Fruit fly (Drosophila melanogaster) whole organism, embryonic: ENCODE results near the gene phol.

Experiments used
- Awh ChIP-seq: fragments of 200-800 bp; sonication (Bioruptor generic); IDR thresholded peaks from 2 replicates; pipeline ENCODE4, ENCODE4 v1.3.6; 2022; ENCODE audit warnings: missing biosample characterization, missing genetic modification characterization
- B-H2 ChIP-seq: fragments of 200-800 bp; sonication (Bioruptor generic); optimal IDR thresholded peaks from 2 replicates; lab custom pipeline; 2018; ENCODE audit warnings: missing biosample characterization, mild to moderate bottlenecking, missing genetic modification characterization
- CG10209 ChIP-seq: fragments of 200-800 bp; sonication (Bioruptor generic); optimal IDR thresholded peaks from 3 replicates; lab custom pipeline; 2017; ENCODE audit warnings: missing biosample characterization, mild to moderate bottlenecking, missing genetic modification characterization, missing genetic modification reagents
- CG10267 ChIP-seq: fragments of 200-800 bp; sonication (Bioruptor generic); optimal IDR thresholded peaks from 2 replicates; lab custom pipeline; 2018; ENCODE audit warnings: missing biosample characterization, mild to moderate bottlenecking, missing genetic modification characterization, moderate library complexity
- CG11085 ChIP-seq: fragments of 200-800 bp; sonication (Bioruptor generic); IDR thresholded peaks from 2 replicates; pipeline ENCODE4 v1.3.6; 2022; ENCODE audit warnings: missing biosample characterization, missing genetic modification characterization
- CG11247 ChIP-seq: fragments of 200-800 bp; sonication (Bioruptor generic); IDR thresholded peaks from 2 replicates; pipeline ENCODE4 v1.3.6; 2022; ENCODE audit warnings: missing biosample characterization, missing genetic modification characterization
- CG11504 ChIP-seq: fragments of 200-800 bp; sonication (Bioruptor generic); optimal IDR thresholded peaks from 3 replicates; lab custom pipeline; 2019; ENCODE audit warnings: missing biosample characterization, mild to moderate bottlenecking, missing genetic modification characterization, moderate library complexity
- CG11723 ChIP-seq: fragments of 200-800 bp; sonication (Bioruptor generic); optimal IDR thresholded peaks from 2 replicates; lab custom pipeline; 2017; ENCODE audit warnings: missing biosample characterization, mild to moderate bottlenecking, missing genetic modification characterization
- CG17912 ChIP-seq: fragments of 200-800 bp; sonication (Bioruptor generic); optimal IDR thresholded peaks from 2 replicates; lab custom pipeline; 2018; ENCODE audit warnings: missing biosample characterization, mild to moderate bottlenecking, missing genetic modification characterization
- CG1792 ChIP-seq: fragments of 200-800 bp; sonication (Bioruptor generic); optimal IDR thresholded peaks from 2 replicates; lab custom pipeline; 2016; ENCODE audit warnings: missing biosample characterization, missing genetic modification characterization
- CG3163 ChIP-seq: fragments of 200-800 bp; sonication (Bioruptor generic); optimal IDR thresholded peaks from 3 replicates; lab custom pipeline; 2016; ENCODE audit warnings: missing biosample characterization, missing genetic modification characterization
- CG32772 ChIP-seq: fragments of 200-800 bp; sonication (Bioruptor generic); IDR thresholded peaks from 2 replicates; pipeline ENCODE4 v1.3.6; 2022; ENCODE audit warnings: missing biosample characterization, missing genetic modification characterization
- CG4282 ChIP-seq: fragments of 200-800 bp; sonication (Bioruptor generic); optimal IDR thresholded peaks from 2 replicates; lab custom pipeline; 2016; ENCODE audit warnings: missing biosample characterization, missing genetic modification characterization
- CG4328 ChIP-seq: fragments of 200-800 bp; sonication (Bioruptor generic); optimal IDR thresholded peaks from 3 replicates; lab custom pipeline; 2017; ENCODE audit warnings: missing biosample characterization, missing genetic modification reagents, missing genetic modification characterization
- CG7987 ChIP-seq: fragments of 200-800 bp; sonication (Bioruptor generic); optimal IDR thresholded peaks from 2 replicates; lab custom pipeline; 2018; ENCODE audit warnings: missing biosample characterization, mild to moderate bottlenecking, missing genetic modification characterization, moderate library complexity
- CG9932 ChIP-seq: fragments of 200-800 bp; sonication (Bioruptor generic); IDR thresholded peaks from 2 replicates; pipeline ENCODE4 v1.3.6; 2022; ENCODE audit warnings: missing biosample characterization, missing genetic modification characterization
- CoRest ChIP-seq: fragments of 200-800 bp; sonication (Bioruptor generic); optimal IDR thresholded peaks from 3 replicates; lab custom pipeline; 2018; ENCODE audit warnings: missing biosample characterization, mild to moderate bottlenecking, missing genetic modification characterization, moderate library complexity
- Fer1 ChIP-seq: fragments of 200-800 bp; sonication (Bioruptor generic); optimal IDR thresholded peaks from 2 replicates; lab custom pipeline; 2017; ENCODE audit warnings: missing biosample characterization, mild to moderate bottlenecking, missing genetic modification characterization
- H2.0 ChIP-seq: fragments of 200-800 bp; sonication (Bioruptor generic); IDR thresholded peaks from 2 replicates; pipeline ENCODE4 v1.3.6; 2022; ENCODE audit warnings: missing biosample characterization, missing genetic modification characterization
- Mad ChIP-seq: fragments of 200-800 bp; sonication (Bioruptor generic); optimal IDR thresholded peaks from 2 replicates; lab custom pipeline; 2016; ENCODE audit warnings: missing biosample characterization, missing genetic modification characterization
- Myb ChIP-seq: fragments of 200-800 bp; sonication (Bioruptor generic); optimal IDR thresholded peaks from 2 replicates; lab custom pipeline; 2016; ENCODE audit warnings: missing biosample characterization, missing genetic modification characterization
- NfI ChIP-seq: fragments of 200-800 bp; sonication (Bioruptor generic); optimal IDR thresholded peaks from 3 replicates; lab custom pipeline; 2018; ENCODE audit warnings: missing biosample characterization, mild to moderate bottlenecking, missing genetic modification characterization, moderate library complexity
- Poxn ChIP-seq: fragments of 200-800 bp; sonication (Bioruptor generic); IDR thresholded peaks from 2 replicates; pipeline ENCODE4 v1.3.6; 2022; ENCODE audit warnings: missing biosample characterization, missing genetic modification characterization
- Ravus ChIP-seq: fragments of 200-800 bp; sonication (Bioruptor generic); IDR thresholded peaks from 2 replicates; pipeline ENCODE4 v1.3.6; 2022; ENCODE audit warnings: missing biosample characterization, missing genetic modification characterization
- Rx ChIP-seq: fragments of 200-800 bp; sonication (Bioruptor generic); IDR thresholded peaks from 2 replicates; pipeline ENCODE4 v1.3.6; 2022; ENCODE audit warnings: missing biosample characterization, missing genetic modification characterization
- Spps ChIP-seq: fragments of 200-800 bp; sonication (Bioruptor generic); optimal IDR thresholded peaks from 2 replicates; lab custom pipeline; 2018; ENCODE audit warnings: missing biosample characterization, mild to moderate bottlenecking, missing genetic modification characterization
- Usf ChIP-seq: fragments of 200-800 bp; sonication (Bioruptor generic); optimal IDR thresholded peaks from 2 replicates; lab custom pipeline; 2017; ENCODE audit warnings: missing genotype, missing biosample characterization, missing genetic modification characterization
- Xbp1 ChIP-seq: fragments of 200-800 bp; sonication (Bioruptor generic); optimal IDR thresholded peaks from 3 replicates; lab custom pipeline; 2016; ENCODE audit warnings: missing biosample characterization, mild to moderate bottlenecking, missing genetic modification characterization
- ac ChIP-seq: fragments of 200-800 bp; sonication (Bioruptor generic); optimal IDR thresholded peaks from 3 replicates; lab custom pipeline; 2017; ENCODE audit warnings: missing biosample characterization, mild to moderate bottlenecking, missing genetic modification characterization
- aop ChIP-seq: fragments of 200-800 bp; sonication (Bioruptor generic); IDR thresholded peaks from 2 replicates; pipeline ENCODE4 v1.3.6; 2022; ENCODE audit warnings: missing biosample characterization, missing genetic modification characterization
- bbx ChIP-seq: fragments of 200-800 bp; sonication (Bioruptor generic); IDR thresholded peaks from 2 replicates; pipeline ENCODE4 v1.3.6; 2022; ENCODE audit warnings: missing biosample characterization, missing genetic modification characterization; ENCODE audit not compliant: partially characterized antibody
- bowl ChIP-seq: fragments of 200-800 bp; sonication (Bioruptor generic); IDR thresholded peaks from 2 replicates; pipeline ENCODE4 v1.3.6; 2022; ENCODE audit warnings: missing biosample characterization, missing genetic modification characterization
- cato ChIP-seq: fragments of 200-800 bp; sonication (Bioruptor generic); optimal IDR thresholded peaks from 2 replicates; lab custom pipeline; 2016; ENCODE audit warnings: missing biosample characterization, missing genetic modification characterization, borderline replicate concordance
- chm ChIP-seq: fragments of 200-800 bp; sonication (Bioruptor generic); IDR thresholded peaks from 2 replicates; pipeline ENCODE4 v1.3.6; 2022; ENCODE audit warnings: missing biosample characterization, missing genetic modification characterization
- crc ChIP-seq: fragments of 200-800 bp; sonication (Bioruptor generic); optimal IDR thresholded peaks from 2 replicates; lab custom pipeline; 2016; ENCODE audit warnings: missing biosample characterization, missing genetic modification characterization
- esg ChIP-seq: fragments of 200-800 bp; sonication (Bioruptor generic); conservative IDR thresholded peaks from 2 replicates; pipeline ENCODE4 v1.3.6; 2022; ENCODE audit warnings: missing biosample characterization, missing genetic modification characterization
- fd102C ChIP-seq: fragments of 200-800 bp; sonication (Bioruptor generic); optimal IDR thresholded peaks from 2 replicates; lab custom pipeline; 2018; ENCODE audit warnings: missing biosample characterization, mild to moderate bottlenecking, missing genetic modification characterization, moderate library complexity
- gce ChIP-seq: fragments of 200-800 bp; sonication (Bioruptor generic); IDR thresholded peaks from 3 replicates; pipeline ENCODE4 v1.3.6; 2022; ENCODE audit warnings: missing biosample characterization, missing genetic modification characterization
- gem ChIP-seq: fragments of 200-800 bp; sonication (Bioruptor generic); optimal IDR thresholded peaks from 2 replicates; lab custom pipeline; 2019; ENCODE audit warnings: missing biosample characterization, mild to moderate bottlenecking, missing genetic modification characterization, moderate library complexity
- grn ChIP-seq: fragments of 200-800 bp; sonication (Bioruptor generic); optimal IDR thresholded peaks from 3 replicates; lab custom pipeline; 2017; ENCODE audit warnings: missing biosample characterization, missing genetic modification characterization
- gro ChIP-seq: fragments of 200-800 bp; sonication (Bioruptor generic); optimal IDR thresholded peaks from 2 replicates; lab custom pipeline; 2016; ENCODE audit warnings: missing biosample characterization, missing genetic modification characterization
- gsb ChIP-seq: fragments of 200-800 bp; sonication (Bioruptor generic); IDR thresholded peaks from 2 replicates; pipeline ENCODE4 v1.3.6; 2022; ENCODE audit warnings: missing biosample characterization, missing genetic modification characterization
- h ChIP-seq: fragments of >200 bp; optimal IDR thresholded peaks from 2 replicates; lab custom pipeline; 2017
- lbe ChIP-seq: fragments of 200-800 bp; sonication (Bioruptor generic); optimal IDR thresholded peaks from 2 replicates; lab custom pipeline; 2016; ENCODE audit warnings: missing biosample characterization, mild to moderate bottlenecking, missing genetic modification characterization
- nerfin-2 ChIP-seq: fragments of 200-800 bp; sonication (Bioruptor generic); IDR thresholded peaks from 2 replicates; pipeline ENCODE4 v1.3.6; 2022; ENCODE audit warnings: missing biosample characterization, missing genetic modification characterization; ENCODE audit not compliant: partially characterized antibody
- onecut ChIP-seq: fragments of 200-800 bp; sonication (Bioruptor generic); IDR thresholded peaks from 2 replicates; pipeline ENCODE4 v1.3.6; 2022; ENCODE audit warnings: missing biosample characterization, missing genetic modification characterization
- pan ChIP-seq, 4 experiments: fragments of >200 bp in 3 of 4; fragments of 200-800 bp in 1 of 4; sonication (Bioruptor generic) in 1 of 4; optimal IDR thresholded peaks in 3 of 4; IDR thresholded peaks in 1 of 4; 2 replicates each; pipeline versions ENCODE4 v1.3.6 to Lab custom; 2017 to 2022; ENCODE audit warnings: missing biosample characterization in 2 of 4, missing genetic modification characterization in 2 of 4, mixed read lengths in 1 of 4
- pros ChIP-seq: fragments of 200-800 bp; sonication (Bioruptor generic); optimal IDR thresholded peaks from 3 replicates; lab custom pipeline; 2019; ENCODE audit warnings: missing biosample characterization, mild to moderate bottlenecking, missing genetic modification characterization, moderate library complexity
- toy ChIP-seq: fragments of 200-800 bp; sonication (Bioruptor generic); IDR thresholded peaks from 2 replicates; pipeline ENCODE4 v1.3.6; 2022; ENCODE audit warnings: missing biosample characterization, missing genetic modification characterization
- z ChIP-seq: fragments of 200-800 bp; sonication (Bioruptor generic); IDR thresholded peaks from 3 replicates; pipeline ENCODE4 v1.3.6; 2022; ENCODE audit warnings: missing biosample characterization, missing genetic modification characterization
- zen ChIP-seq: fragments of 200-800 bp; sonication (Bioruptor generic); optimal IDR thresholded peaks from 3 replicates; lab custom pipeline; 2018; ENCODE audit warnings: missing biosample characterization, mild to moderate bottlenecking, missing genetic modification characterization, moderate library complexity

phol gene

DNA sequence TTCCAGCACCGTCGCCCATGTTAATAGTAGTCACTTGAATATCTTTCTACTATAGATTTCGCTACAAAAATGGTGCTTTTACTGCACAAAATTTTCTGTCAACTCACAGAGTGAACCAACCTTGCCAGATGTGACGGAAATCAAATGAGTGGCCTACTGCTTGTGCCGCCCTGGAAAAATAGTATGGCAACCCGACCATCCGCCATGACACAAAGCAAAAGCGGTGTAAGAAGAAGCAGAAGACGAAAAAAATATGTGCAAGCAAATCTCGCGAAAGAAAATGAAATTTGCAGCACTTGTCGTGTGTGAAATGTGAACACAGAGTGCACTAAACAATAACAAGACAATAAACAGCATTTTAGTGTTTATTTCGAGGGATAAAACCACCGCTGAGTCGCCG lies 20.7 kb upstream of the phol start, which contains the start of the genes Uch-L5 and Jarid2 (continued):
- no peak for TF ChIP-seq toy
- no peak for TF ChIP-seq ac (GFP tag; lab: Kevin White, UChicago)
- no peak for TF ChIP-seq CG4328
- no peak for TF ChIP-seq z
- TF ChIP-seq CG11247: 0 out of 2 replicates have a peak, but pooled peaks have one; percentile 6
- TF ChIP-seq Awh (GFP tag; lab: Robert Waterston, UW): no peak
- TF ChIP-seq Spps (tag; lab: Kevin White, UChicago): no peak
- TF ChIP-seq onecut (GFP tag; lab: Robert Waterston, UW): peak; percentile 31
- no peak for TF ChIP-seq CG11723
- TF ChIP-seq CG11085: no peak
- TF ChIP-seq crc (GFP tag; lab: Kevin White, UChicago): peak; percentile 39
- TF ChIP-seq CG10209 (GFP tag; lab: Kevin White, UChicago): peak; percentile 15
- no peak for TF ChIP-seq nerfin-2 (GFP tag; lab: Robert Waterston, UW)
- peak; percentile 63 for TF ChIP-seq Myb (GFP tag; lab: Kevin White, UChicago)
- no peak for TF ChIP-seq lbe (GFP tag; lab: Kevin White, UChicago)
- TF ChIP-seq gsb (GFP tag; lab: Robert Waterston, UW): no peak
- peak; percentile 23; the same call in 1 of the 2 replicates for TF ChIP-seq CG9932 (GFP tag; lab: Robert Waterston, UW)
- TF ChIP-seq pros (GFP tag; lab: Kevin White, UChicago): no peak
- no peak for TF ChIP-seq fd102C (GFP tag; lab: Kevin White, UChicago)
- TF ChIP-seq CG17912 (GFP tag; lab: Kevin White, UChicago): peak; percentile 46
- TF ChIP-seq Poxn: no peak
- no peak for TF ChIP-seq Ravus (GFP tag; lab: Robert Waterston, UW)
- TF ChIP-seq pan (optimal IDR thresholded peaks at IDR 0.05; lab: Kevin White, UChicago): no peak
- no peak for TF ChIP-seq pan (GFP tag; optimal IDR thresholded peaks at IDR 0.05 in 1 of 2, IDR thresholded peaks at IDR 0.05 in 1 of 2)
- peak; percentile 43 for TF ChIP-seq Mad (GFP tag; lab: Kevin White, UChicago)
- TF ChIP-seq Xbp1 (GFP tag; lab: Kevin White, UChicago): peak; percentile 68
- peak; percentile 31; the same call in 1 of the 2 replicates for TF ChIP-seq CG32772 (GFP tag; lab: Robert Waterston, UW)
- no peak for TF ChIP-seq cato (GFP tag; lab: Kevin White, UChicago)
- TF ChIP-seq gem (tag; lab: Kevin White, UChicago): no peak
- no peak for TF ChIP-seq CG1792 (GFP tag; lab: Kevin White, UChicago)
- TF ChIP-seq esg (GFP tag; lab: Robert Waterston, UW): no peak
- TF ChIP-seq CoRest: peak; percentile 28
- peak; percentile 60 for TF ChIP-seq NfI (GFP tag; lab: Kevin White, UChicago)
- TF ChIP-seq CG3163 (GFP tag; lab: Kevin White, UChicago): peak; percentile 40
- TF ChIP-seq gce (GFP tag; lab: Robert Waterston, UW): no peak
- peak; percentile 38 for TF ChIP-seq B-H2 (GFP tag; lab: Kevin White, UChicago)
- TF ChIP-seq h (lab: Kevin White, UChicago): no peak
- peak; percentile 72 for TF ChIP-seq CG7987 (GFP tag; lab: Kevin White, UChicago)
- TF ChIP-seq chm: 0 out of 2 replicates have a peak, but pooled peaks have one; percentile 41
- TF ChIP-seq Rx (GFP tag; lab: Robert Waterston, UW): peak; percentile 43; the same call in 1 of the 2 replicates
- no peak for TF ChIP-seq CG11504 (tag; lab: Kevin White, UChicago)
- no peak for TF ChIP-seq bowl (GFP tag; lab: Robert Waterston, UW)
- TF ChIP-seq gro (GFP tag; lab: Kevin White, UChicago): no peak
- TF ChIP-seq Fer1: peak; percentile 44
- peak; percentile 38 for TF ChIP-seq zen
- no peak for TF ChIP-seq H2.0 (GFP tag; lab: Robert Waterston, UW)
- TF ChIP-seq CG4282 (GFP tag; lab: Kevin White, UChicago): no peak
- 0 out of 2 replicates have a peak, but pooled peaks have one; percentile 19 for TF ChIP-seq bbx (GFP tag; lab: Robert Waterston, UW)
- no peak for TF ChIP-seq Usf (GFP tag; lab: Kevin White, UChicago)
- TF ChIP-seq grn: no peak
- peak; percentile 71 for TF ChIP-seq CG10267 (tag; lab: Kevin White, UChicago)
- no peak for TF ChIP-seq aop (GFP tag; lab: Robert Waterston, UW)
